Fruit fly (Drosophila melanogaster) whole organism, prepupa: ENCODE data around the gene Mdh2.
A peak's percentile ranks its signal among the peaks of the same experiment; 100 is the strongest.

Experiments
- CG10631 ChIP-seq: fragments of 200-800 bp; sonication (Bioruptor generic); optimal IDR thresholded peaks from 2 replicates; lab custom pipeline; 2016; ENCODE audit warnings: missing biosample characterization, missing genetic modification characterization
- CG10669 ChIP-seq: fragments of 200-800 bp; sonication (Bioruptor generic); optimal IDR thresholded peaks from 3 replicates; lab custom pipeline; 2018; ENCODE audit warnings: missing biosample characterization, mild to moderate bottlenecking, missing genetic modification characterization, moderate library complexity
- CG11294 ChIP-seq: fragments of 200-800 bp; sonication (Bioruptor generic); IDR thresholded peaks from 2 replicates; pipeline ENCODE4 v1.3.6; 2022; ENCODE audit warnings: missing biosample characterization, missing genetic modification characterization
- CG1621 ChIP-seq: fragments of 200-800 bp; sonication (Bioruptor generic); optimal IDR thresholded peaks from 3 replicates; lab custom pipeline; 2018; ENCODE audit warnings: missing biosample characterization, mild to moderate bottlenecking, missing genetic modification characterization
- CG31627 ChIP-seq: fragments of 200-800 bp; sonication (Bioruptor generic); optimal IDR thresholded peaks from 3 replicates; lab custom pipeline; 2016; ENCODE audit warnings: missing biosample characterization, missing genetic modification characterization
- CG34406 ChIP-seq: fragments of 200-800 bp; sonication (Bioruptor generic); optimal IDR thresholded peaks from 3 replicates; lab custom pipeline; 2016; ENCODE audit warnings: missing biosample characterization, missing genetic modification characterization
- CG3919 ChIP-seq: fragments of 200-800 bp; sonication (Bioruptor generic); optimal IDR thresholded peaks from 3 replicates; lab custom pipeline; 2016; ENCODE audit warnings: missing biosample characterization, missing genetic modification characterization
- CG6163 ChIP-seq: fragments of 200-800 bp; sonication (Bioruptor generic); IDR thresholded peaks from 3 replicates; pipeline ENCODE4 v1.3.6; 2022; ENCODE audit warnings: missing biosample characterization, missing genetic modification characterization
- CG6854 ChIP-seq: fragments of 200-800 bp; sonication (Bioruptor generic); optimal IDR thresholded peaks from 2 replicates; lab custom pipeline; 2017; ENCODE audit warnings: missing biosample characterization, mild to moderate bottlenecking, missing genetic modification characterization
- CG7368 ChIP-seq: fragments of 200-800 bp; sonication (Bioruptor generic); optimal IDR thresholded peaks from 3 replicates; lab custom pipeline; 2016; ENCODE audit warnings: missing biosample characterization, missing genetic modification characterization
- CG8632 ChIP-seq: fragments of 200-800 bp; sonication (Bioruptor generic); optimal IDR thresholded peaks from 3 replicates; lab custom pipeline; 2016; ENCODE audit warnings: missing biosample characterization, missing genetic modification characterization
- Ets21C ChIP-seq: fragments of 200-800 bp; sonication (Bioruptor generic); optimal IDR thresholded peaks from 3 replicates; lab custom pipeline; 2016; ENCODE audit warnings: missing biosample characterization, missing genetic modification characterization
- Ets96B ChIP-seq: fragments of 200-800 bp; optimal IDR thresholded peaks from 2 replicates; lab custom pipeline; 2019; ENCODE audit warnings: missing biosample characterization, mild to moderate bottlenecking, missing genetic modification characterization, moderate library complexity
- Gug ChIP-seq: fragments of 200-800 bp; sonication (Bioruptor generic); IDR thresholded peaks from 2 replicates; pipeline ENCODE4 v1.3.6; 2022; ENCODE audit warnings: missing biosample characterization, missing genetic modification characterization
- Hr38 ChIP-seq: sonication (Bioruptor generic); optimal IDR thresholded peaks from 2 replicates; lab custom pipeline; 2016; ENCODE audit warnings: missing biosample characterization, missing genetic modification characterization
- Hr39 ChIP-seq: fragments of 200-800 bp; sonication (Bioruptor generic); optimal IDR thresholded peaks from 2 replicates; lab custom pipeline; 2016; ENCODE audit warnings: missing biosample characterization, missing genetic modification characterization
- Hr4 ChIP-seq: fragments of 200-800 bp; sonication (Bioruptor generic); optimal IDR thresholded peaks from 3 replicates; lab custom pipeline; 2016; ENCODE audit warnings: missing biosample characterization, missing genetic modification characterization
- OdsH ChIP-seq: fragments of 200-800 bp; sonication (Bioruptor generic); optimal IDR thresholded peaks from 3 replicates; lab custom pipeline; 2016; ENCODE audit warnings: missing biosample characterization, missing genetic modification characterization
- Sox14 ChIP-seq: fragments of 200-800 bp; sonication (Bioruptor generic); optimal IDR thresholded peaks from 3 replicates; lab custom pipeline; 2016; ENCODE audit warnings: missing biosample characterization, missing genetic modification characterization
- acj6 ChIP-seq: fragments of 200-800 bp; sonication (Bioruptor generic); optimal IDR thresholded peaks from 3 replicates; lab custom pipeline; 2016; ENCODE audit warnings: missing biosample characterization, missing genetic modification characterization
- cyc ChIP-seq: fragments of 200-800 bp; sonication (Bioruptor generic); optimal IDR thresholded peaks from 3 replicates; lab custom pipeline; 2016; ENCODE audit warnings: missing biosample characterization, missing genetic modification characterization
- dsx ChIP-seq: fragments of 200-800 bp; optimal IDR thresholded peaks from 3 replicates; lab custom pipeline; 2019; ENCODE audit warnings: missing biosample characterization, mild to moderate bottlenecking, missing genetic modification characterization, moderate library complexity; ENCODE audit not compliant: poor library complexity, severe bottlenecking
- esn ChIP-seq: fragments of 200-800 bp; sonication (Bioruptor generic); optimal IDR thresholded peaks from 2 replicates; lab custom pipeline; 2016; ENCODE audit warnings: missing biosample characterization, mild to moderate bottlenecking, missing genetic modification characterization, moderate library complexity
- fd59A ChIP-seq: fragments of 200-800 bp; sonication (Bioruptor generic); optimal IDR thresholded peaks from 2 replicates; lab custom pipeline; 2017; ENCODE audit warnings: missing biosample characterization, mild to moderate bottlenecking, missing genetic modification characterization, missing genetic modification reagents
- fd85E ChIP-seq: fragments of 200-800 bp; sonication (Bioruptor generic); optimal IDR thresholded peaks from 3 replicates; lab custom pipeline; 2016; ENCODE audit warnings: missing biosample characterization, missing genetic modification characterization
- fkh ChIP-seq: fragments of 200-800 bp; sonication (Bioruptor generic); optimal IDR thresholded peaks from 3 replicates; lab custom pipeline; 2017; ENCODE audit warnings: missing biosample characterization, mild to moderate bottlenecking, missing genetic modification characterization, moderate library complexity
- lz ChIP-seq: fragments of 200-800 bp; sonication (Bioruptor generic); optimal IDR thresholded peaks from 3 replicates; lab custom pipeline; 2016; ENCODE audit warnings: missing biosample characterization, missing genetic modification characterization
- salr ChIP-seq, 2 experiments: fragments of 200-800 bp; sonication (Bioruptor generic); optimal IDR thresholded peaks; 3 replicates each; lab custom pipeline; 2016 to 2018; ENCODE audit warnings: missing biosample characterization in 2 of 2, missing genetic modification characterization in 2 of 2, mild to moderate bottlenecking in 1 of 2
- ss ChIP-seq, 2 experiments: fragments of 200-800 bp; sonication (Bioruptor generic); optimal IDR thresholded peaks; 2 replicates in 1 of 2; 3 replicates in 1 of 2; lab custom pipeline; 2017 to 2018; ENCODE audit warnings: mild to moderate bottlenecking in 2 of 2, missing biosample characterization in 2 of 2, missing genetic modification characterization in 2 of 2, moderate library complexity in 1 of 2

Gene Mdh2

DNA sequence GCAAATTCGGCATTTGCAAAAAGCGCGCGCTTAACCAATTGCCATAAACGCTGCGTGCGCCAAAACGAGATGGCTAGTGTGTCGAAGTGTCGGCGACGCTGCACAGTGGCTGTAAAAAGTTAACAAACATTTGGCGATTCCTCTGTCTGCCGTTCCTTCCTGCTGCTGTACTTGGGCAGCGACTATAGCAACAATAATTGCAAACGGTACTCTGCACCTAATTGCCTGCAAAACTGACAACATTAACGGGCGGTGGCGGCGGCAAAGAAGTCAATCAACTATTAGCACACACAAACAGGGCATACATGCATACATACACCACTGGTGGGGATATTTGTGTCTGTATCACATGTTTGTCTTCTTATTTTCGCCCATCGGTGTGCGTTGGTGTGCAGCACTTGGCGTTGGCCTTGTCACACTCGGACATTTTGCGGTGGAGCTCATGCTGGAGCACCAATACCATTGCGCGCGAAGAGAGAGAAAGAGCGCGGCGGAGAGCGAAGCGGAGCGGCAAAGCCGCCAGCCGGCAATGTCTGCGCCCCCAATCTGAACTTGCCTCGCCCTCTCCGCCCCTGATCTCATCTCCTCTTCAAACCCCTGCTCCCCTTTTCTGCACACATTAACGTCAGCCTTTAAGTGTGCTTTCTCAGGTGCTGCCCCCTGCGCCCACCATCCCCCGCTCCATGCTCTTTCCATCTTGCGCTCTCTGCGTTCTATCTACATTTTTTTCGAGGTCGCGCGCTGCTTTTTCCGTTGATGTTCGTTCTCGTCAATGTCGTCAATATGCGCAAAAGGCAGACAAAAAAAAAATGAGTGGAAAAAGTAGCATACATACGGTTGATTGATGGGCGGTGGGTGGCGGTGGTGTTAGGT, 18.2 kb downstream of the Mdh2 start (continued):
- no peak for TF ChIP-seq CG31627 (GFP tag; lab: Kevin White, UChicago)
- no peak for TF ChIP-seq CG7368
- TF ChIP-seq CG8632 (GFP tag; lab: Kevin White, UChicago) = no peak
- TF ChIP-seq CG6854 (GFP tag; lab: Kevin White, UChicago) = no peak
- TF ChIP-seq cyc (GFP tag; lab: Kevin White, UChicago) = peak; percentile 21
- TF ChIP-seq CG10631 (GFP tag; lab: Kevin White, UChicago) = no peak
- TF ChIP-seq Gug (GFP tag; lab: Robert Waterston, UW) = no peak; the same call in 1 of the 2 replicates
- TF ChIP-seq esn = no peak
- TF ChIP-seq Hr38 (GFP tag; lab: Kevin White, UChicago) = no peak
- TF ChIP-seq acj6 (GFP tag; lab: Kevin White, UChicago) = no peak
- no peak for TF ChIP-seq Hr4 (GFP tag; lab: Kevin White, UChicago)
- peak; percentile 24 for TF ChIP-seq CG1621 (tag; lab: Kevin White, UChicago)
- TF ChIP-seq lz (GFP tag; lab: Kevin White, UChicago) = no peak
- no peak for TF ChIP-seq fd85E
- TF ChIP-seq dsx (GFP tag; lab: Kevin White, UChicago) = peak; percentile 35
- TF ChIP-seq CG11294 (GFP tag; lab: Robert Waterston, UW) = no peak
- TF ChIP-seq CG6163 (GFP tag; lab: Robert Waterston, UW) = peak; percentile 65; the same call in 2 of the 3 replicates

DNA sequence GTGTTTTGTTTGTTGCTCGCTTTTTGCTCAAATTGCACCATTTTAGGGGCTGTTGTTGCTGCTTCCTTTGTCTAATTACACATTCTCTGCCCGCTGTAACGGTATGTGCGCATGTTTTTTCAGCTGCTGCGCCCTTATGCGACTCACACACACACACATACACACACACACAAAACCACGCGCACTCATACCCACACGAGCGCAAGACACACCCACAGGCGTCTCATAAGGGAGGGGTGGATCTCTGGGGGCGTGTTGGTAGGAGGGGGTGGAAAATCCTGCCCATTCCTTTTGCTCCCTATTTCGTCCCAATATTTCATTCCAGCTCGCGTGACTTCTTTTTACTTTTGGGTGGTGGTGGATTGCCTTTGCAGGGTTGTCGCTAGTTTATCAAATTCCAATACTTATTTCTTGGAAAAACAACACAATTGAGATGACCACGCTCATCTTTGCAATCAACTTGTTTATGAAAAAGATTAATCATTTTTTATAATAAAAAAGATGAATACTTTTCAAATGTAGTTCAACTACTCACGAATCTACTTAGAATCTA, 18.9 kb downstream of the Mdh2 start:
- TF ChIP-seq Ets21C = no peak
- TF ChIP-seq ss (GFP tag; optimal IDR thresholded peaks at IDR 0.05; lab: Kevin White, UChicago) = peak in 1 of 2 experiments; percentile 0

DNA sequence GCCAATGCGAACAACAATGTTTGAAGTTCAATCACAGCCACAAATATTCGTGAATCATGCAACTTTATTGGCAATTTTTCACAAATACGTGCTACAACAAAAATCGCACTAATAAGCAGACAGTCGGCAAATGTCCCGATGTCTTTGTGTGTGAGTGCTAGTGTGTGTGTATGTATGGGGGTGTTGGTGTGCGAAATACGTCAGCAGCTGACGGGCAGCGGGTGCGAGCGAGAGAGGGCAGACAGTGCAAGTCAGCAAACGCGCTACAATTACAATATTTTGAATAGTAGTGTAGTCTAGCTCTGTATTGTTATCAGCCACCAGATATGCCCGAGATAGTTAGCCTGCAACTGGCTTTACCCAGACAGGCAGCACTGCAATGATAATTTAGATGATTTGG, 19.8 kb downstream of the Mdh2 start:
- TF ChIP-seq Hr4 (GFP tag; lab: Kevin White, UChicago) = no peak
- TF ChIP-seq fkh (GFP tag; lab: Kevin White, UChicago) = no peak
- TF ChIP-seq lz (GFP tag; lab: Kevin White, UChicago) = no peak
- no peak for TF ChIP-seq Sox14 (GFP tag; lab: Kevin White, UChicago)
- TF ChIP-seq CG10669 (GFP tag; lab: Kevin White, UChicago) = no peak
- TF ChIP-seq, all 60 proteins: peak for 0

DNA sequence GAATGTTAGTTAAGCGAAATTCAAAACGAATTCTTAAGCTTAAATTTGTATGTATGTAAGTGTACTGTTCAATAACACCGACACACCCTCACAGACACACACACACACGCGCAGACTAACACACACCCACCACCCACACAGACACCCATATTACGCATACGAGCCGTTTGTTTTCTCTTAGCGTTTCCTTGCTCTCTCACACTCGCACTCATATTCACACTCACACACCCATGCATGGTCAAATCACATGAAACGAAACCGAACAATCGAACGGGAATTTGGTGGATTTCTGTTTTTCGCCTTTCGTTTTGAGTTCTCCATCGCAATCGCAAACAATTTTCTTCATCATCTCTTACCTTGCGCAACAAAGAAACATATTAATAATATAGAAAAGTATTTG, 23.1 kb downstream of the Mdh2 start:
- TF ChIP-seq salr (GFP tag; optimal IDR thresholded peaks at IDR 0.05; lab: Kevin White, UChicago) = no peak
- TF ChIP-seq CG10669 (GFP tag; lab: Kevin White, UChicago) = no peak
- TF ChIP-seq fd59A (GFP tag; lab: Kevin White, UChicago) = no peak
- no peak for TF ChIP-seq OdsH (GFP tag; lab: Kevin White, UChicago)
- TF ChIP-seq CG7368 = no peak
- TF ChIP-seq CG3919 = no peak
- no peak for TF ChIP-seq esn

DNA sequence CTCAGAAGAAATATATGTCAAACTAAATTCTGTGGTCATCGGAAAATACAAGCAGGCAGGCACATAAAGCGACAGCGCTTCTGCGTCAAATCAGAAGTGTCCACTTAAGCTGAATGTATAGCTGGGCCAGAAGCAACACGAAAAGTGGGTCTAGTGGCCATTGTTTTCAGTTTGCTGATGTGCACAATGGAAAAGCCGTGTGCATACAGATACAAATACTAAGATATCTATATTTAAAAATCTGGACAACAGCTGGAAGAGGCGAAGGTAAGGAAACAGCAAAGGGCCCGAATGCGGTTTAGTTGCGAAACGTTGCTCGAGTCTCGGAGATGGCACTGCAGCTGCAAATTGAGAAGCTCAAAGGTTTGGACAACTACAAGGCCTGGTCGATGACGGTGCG, 24.6 kb downstream of the Mdh2 start, which contains the start of gene CG18598:
Gene CG18598, plus strand, starts transcription at position 301 of the 400 bp plus-strand sequence.
- TF ChIP-seq Hr39 (GFP tag; lab: Kevin White, UChicago) (no peak), CG34406 (GFP tag; lab: Kevin White, UChicago) (no peak), Ets21C (no peak), Ets96B (tag; lab: Kevin White, UChicago) (no peak)

DNA sequence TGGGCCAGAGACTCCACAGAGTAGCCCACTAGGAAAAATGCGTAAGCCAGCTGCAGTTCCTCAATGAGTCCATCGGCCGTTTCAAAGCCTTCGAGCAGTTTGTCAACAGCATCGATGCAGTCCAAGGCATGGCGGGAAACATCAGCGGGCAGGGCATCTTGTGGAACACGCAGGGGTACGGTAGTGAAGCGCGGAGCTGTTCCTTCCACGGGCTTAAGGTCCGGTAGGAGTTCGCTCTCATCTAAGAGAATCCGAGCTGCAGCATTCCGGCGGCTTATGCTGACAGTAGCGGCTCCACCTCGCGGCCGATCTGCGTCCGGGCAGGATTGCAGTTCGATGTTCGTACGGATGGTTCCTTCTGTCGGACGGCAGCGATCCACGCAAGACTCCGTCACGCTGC, 25.7 kb downstream of the Mdh2 start:
- no peak for TF ChIP-seq Ets96B (tag; lab: Kevin White, UChicago)
- TF ChIP-seq OdsH (GFP tag; lab: Kevin White, UChicago) = no peak
- no peak for TF ChIP-seq CG34406 (GFP tag; lab: Kevin White, UChicago)
- no peak for TF ChIP-seq CG7368
- no peak for TF ChIP-seq CG1621 (tag; lab: Kevin White, UChicago)
- TF ChIP-seq CG10631 (GFP tag; lab: Kevin White, UChicago) = no peak
